Worm (Caenorhabditis elegans): Measurements from ENCODE around the gene mrpl-32.

The mrpl-32 gene

DNA sequence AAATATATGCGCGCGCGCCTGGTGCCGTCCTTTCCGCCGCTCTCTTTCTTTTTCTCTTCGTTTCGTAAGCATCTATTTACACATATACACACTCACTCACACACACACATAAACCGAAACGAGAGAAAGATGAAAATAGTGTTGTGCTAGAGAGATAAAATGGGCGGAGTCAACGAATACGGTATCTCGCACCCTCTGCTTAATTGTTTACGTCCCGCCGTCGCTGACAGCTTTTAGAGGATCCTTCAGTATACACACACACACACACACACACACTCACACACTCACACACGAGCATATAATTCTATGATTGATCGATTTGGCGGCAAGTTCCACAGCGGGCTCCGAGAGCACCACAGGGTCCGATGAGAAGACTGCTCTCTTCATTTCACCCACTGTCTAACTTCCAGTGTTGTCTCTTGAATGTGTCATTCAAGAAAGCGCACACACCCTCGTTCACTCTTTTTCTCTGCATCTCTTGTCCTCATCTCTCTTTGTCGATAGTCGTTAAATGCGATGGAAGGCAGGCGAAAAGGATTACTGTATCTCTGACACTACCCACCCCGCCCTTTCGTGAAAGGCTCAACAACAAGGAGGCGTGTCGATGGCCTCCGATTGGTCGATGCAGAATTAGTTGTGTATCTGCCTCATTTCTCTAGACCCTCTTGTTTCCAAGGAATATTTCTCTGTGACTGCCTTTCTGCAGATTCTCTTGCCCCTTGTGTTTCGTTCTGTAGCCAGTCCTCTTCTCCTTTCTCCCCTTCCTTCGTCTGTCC, 32.2 kb upstream of the mrpl-32 start (continued):
- TF ChIP-seq dpl-1 (GFP tag; optimal IDR thresholded peaks at IDR 0.05) (no peak), Y53F4B.3 (GFP tag; IDR thresholded peaks at IDR 0.05) (no peak), aptf-3 (GFP tag; IDR thresholded peaks at IDR 0.05) (no peak), nhr-120 (GFP tag; IDR thresholded peaks at IDR 0.05) (no peak), madf-3 (GFP tag; IDR thresholded peaks at IDR 0.05) (no peak), pha-4 (tag; optimal IDR thresholded peaks at IDR 0.05) (no peak), lag-1 (GFP tag; IDR thresholded peaks at IDR 0.05) (no peak), atf-7 (tag; optimal IDR thresholded peaks at IDR 0.05) (peak; percentile 79), him-1 (tag; optimal IDR thresholded peaks at IDR 0.05) (no peak), attf-6 (GFP tag; IDR thresholded peaks at IDR 0.05) (no peak), B0035.1 (tag; optimal IDR thresholded peaks at IDR 0.05) (no peak), mes-4 (tag; optimal IDR thresholded peaks at IDR 0.05) (no peak), egl-18 (GFP tag; IDR thresholded peaks at IDR 0.05) (no peak), T26A5.8 (tag; optimal IDR thresholded peaks at IDR 0.05) (no peak), ceh-100 (GFP tag; IDR thresholded peaks at IDR 0.05) (no peak), ceh-91 (GFP tag; IDR thresholded peaks at IDR 0.05) (no peak), ztf-28 (GFP tag; IDR thresholded peaks at IDR 0.05) (no peak), hmg-1.2 (GFP tag; IDR thresholded peaks at IDR 0.05) (peak; percentile 81), lir-1 (GFP tag; conservative IDR thresholded peaks at IDR 0.05) (peak; percentile 66), efl-1 (GFP tag; optimal IDR thresholded peaks at IDR 0.05) (no peak), zim-3 (tag; optimal IDR thresholded peaks at IDR 0.05) (no peak), lin-40 (tag; optimal IDR thresholded peaks at IDR 0.05) (peak; percentile 97), akir-1 (GFP tag; optimal IDR thresholded peaks at IDR 0.05) (peak; percentile 34), F22D6.2 (tag; optimal IDR thresholded peaks at IDR 0.05) (no peak), Y67H2A.10 (GFP tag; conservative IDR thresholded peaks at IDR 0.05) (no peak), madf-8 (GFP tag; conservative IDR thresholded peaks at IDR 0.05) (no peak), F55B11.4 (tag; optimal IDR thresholded peaks at IDR 0.05; ENCODE audit: borderline replicate concordance, insufficient read depth) (no peak), C06A6.2 (GFP tag; conservative IDR thresholded peaks at IDR 0.05) (peak; percentile 66), die-1 (tag; optimal IDR thresholded peaks at IDR 0.05) (no peak), Y53G8AR.9 (GFP tag; conservative IDR thresholded peaks at IDR 0.05) (peak; percentile 61; the same call in 1 of the 2 replicates), sea-2 (GFP tag; IDR thresholded peaks at IDR 0.05) (no peak), attf-3 (GFP tag; conservative IDR thresholded peaks at IDR 0.05) (no peak), F49E8.2 (tag; optimal IDR thresholded peaks at IDR 0.05; ENCODE audit: insufficient read depth) (no peak), nfyb-1 (GFP tag; IDR thresholded peaks at IDR 0.05) (peak; percentile 99), F57C9.4 (tag; optimal IDR thresholded peaks at IDR 0.05) (no peak), T07F8.4 (tag; optimal IDR thresholded peaks at IDR 0.05) (no peak), F33H1.4 (GFP tag; IDR thresholded peaks at IDR 0.05) (no peak), ztf-6 (GFP tag; IDR thresholded peaks at IDR 0.05) (no peak), dox-1 (GFP tag; IDR thresholded peaks at IDR 0.05) (peak; percentile 83), gei-17 (GFP tag; optimal IDR thresholded peaks at IDR 0.05) (peak; percentile 54)

DNA sequence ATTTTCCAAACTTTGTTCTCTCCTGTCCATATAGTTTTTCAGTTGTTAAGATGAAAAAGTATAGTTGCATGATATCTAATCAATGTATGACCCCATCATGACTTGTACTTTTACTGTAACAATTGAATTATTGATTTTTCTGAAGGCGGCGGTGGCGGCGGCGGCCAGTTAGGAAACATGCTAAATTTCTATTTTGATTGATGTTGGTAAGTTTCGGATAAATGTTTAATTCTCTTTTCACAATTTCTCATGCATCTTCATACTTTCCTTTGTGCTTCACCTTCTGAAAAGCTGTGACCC, 31.6 kb upstream of the mrpl-32 start, which contains the start of gene sor-1:
Gene sor-1 (plus strand): TSS at position 201 of the 300 bp plus-strand sequence.
- TF ChIP-seq bed-2 (GFP tag; IDR thresholded peaks at IDR 0.05) (no peak), F49E8.2 (tag; optimal IDR thresholded peaks at IDR 0.05; ENCODE audit: insufficient read depth) (no peak), unc-130 (GFP tag; optimal IDR thresholded peaks at IDR 0.05) (no peak), cebp-1 (GFP tag; IDR thresholded peaks at IDR 0.05) (no peak), cebp-1 (tag; optimal IDR thresholded peaks at IDR 0.05) (no peak), ccch-3 (GFP tag; optimal IDR thresholded peaks at IDR 0.05) (no peak), zfh-2 (GFP tag; conservative IDR thresholded peaks at IDR 0.05) (no peak), zim-3 (tag; optimal IDR thresholded peaks at IDR 0.05) (no peak), B0019.2 (GFP tag; conservative IDR thresholded peaks at IDR 0.05) (no peak), ceh-40 (GFP tag; IDR thresholded peaks at IDR 0.05) (no peak), let-607 (tag; optimal IDR thresholded peaks at IDR 0.05) (no peak), dox-1 (GFP tag; IDR thresholded peaks at IDR 0.05) (no peak)
